Fruit fly (Drosophila melanogaster): ENCODE measurements around the gene CG17568.

CG17568 gene

DNA sequence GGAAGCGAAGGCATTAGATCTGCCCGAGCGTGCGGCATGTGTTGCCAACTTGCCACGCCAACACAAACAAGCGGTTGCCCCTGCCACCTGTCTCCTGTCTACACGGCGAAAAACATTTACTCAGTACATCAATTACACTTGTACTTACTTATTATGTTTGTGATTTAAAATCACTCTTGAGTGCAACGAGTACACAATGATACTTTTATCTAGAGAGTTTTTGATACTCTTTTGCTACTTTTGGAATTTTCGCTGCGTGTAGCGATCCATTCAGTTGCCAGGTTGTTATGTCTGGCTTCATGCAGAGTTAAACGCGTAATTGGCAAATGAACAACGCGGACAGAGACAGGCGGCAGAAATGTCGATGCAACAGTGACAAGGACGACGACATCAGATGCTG lies 12.2 kb upstream of the CG17568 start (continued):
- TF ChIP-seq Scr (GFP tag; IDR thresholded peaks at IDR 0.05; ENCODE audit: partially characterized antibody) (no peak), CG13296 (GFP tag; optimal IDR thresholded peaks at IDR 0.05) (no peak), HHEX (GFP tag; optimal IDR thresholded peaks at IDR 0.05) (no peak), cad (GFP tag; optimal IDR thresholded peaks at IDR 0.05) (no peak), Lim3 (GFP tag; IDR thresholded peaks at IDR 0.05) (no peak), al (GFP tag; IDR thresholded peaks at IDR 0.05) (no peak), CG7357 (GFP tag; IDR thresholded peaks at IDR 0.05) (no peak), CG18476 (GFP tag; optimal IDR thresholded peaks at IDR 0.05) (no peak), CG11560 (tag; IDR thresholded peaks at IDR 0.05) (no peak), Asciz (GFP tag; optimal IDR thresholded peaks at IDR 0.05) (no peak), B-H2 (GFP tag; optimal IDR thresholded peaks at IDR 0.05) (no peak), CG17385 (GFP tag; optimal IDR thresholded peaks at IDR 0.05) (no peak), CTCF (GFP tag; optimal IDR thresholded peaks at IDR 0.05) (no peak), CG15514 (GFP tag; optimal IDR thresholded peaks at IDR 0.05) (no peak), chm (GFP tag; IDR thresholded peaks at IDR 0.05) (0 out of 2 replicates have a peak, but pooled peaks have one; percentile 19), ind (GFP tag; optimal IDR thresholded peaks at IDR 0.05) (peak; percentile 17), Nf-YB (GFP tag; optimal IDR thresholded peaks at IDR 0.05) (no peak), chn (GFP tag; optimal IDR thresholded peaks at IDR 0.05) (no peak), ERR (GFP tag; optimal IDR thresholded peaks at IDR 0.05) (no peak), CG17186 (GFP tag; optimal IDR thresholded peaks at IDR 0.05) (no peak), CG3838 (GFP tag; optimal IDR thresholded peaks at IDR 0.05) (no peak), Fer1 (GFP tag; optimal IDR thresholded peaks at IDR 0.05) (no peak), slp2 (GFP tag; optimal IDR thresholded peaks at IDR 0.05) (no peak), stc (GFP tag; IDR thresholded peaks at IDR 0.05) (no peak), vvl (GFP tag; IDR thresholded peaks at IDR 0.05) (peak; percentile 41; the same call in 1 of the 2 replicates), CG6813 (GFP tag; optimal IDR thresholded peaks at IDR 0.05) (no peak), Oli (tag; optimal IDR thresholded peaks at IDR 0.05) (no peak), TFAM (GFP tag; optimal IDR thresholded peaks at IDR 0.05) (no peak), Blimp-1 (GFP tag; optimal IDR thresholded peaks at IDR 0.05) (peak; percentile 28), CG15073 (GFP tag; optimal IDR thresholded peaks at IDR 0.05) (no peak), onecut (GFP tag; IDR thresholded peaks at IDR 0.05) (no peak), Dref (GFP tag; IDR thresholded peaks at IDR 0.05) (no peak), Six4 (GFP tag; optimal IDR thresholded peaks at IDR 0.05) (peak; percentile 11), hkb (optimal IDR thresholded peaks at IDR 0.05) (no peak), hkb (GFP tag; IDR thresholded peaks at IDR 0.05) (0 out of 2 replicates have a peak, but pooled peaks have one; percentile 27), fd3F (GFP tag; optimal IDR thresholded peaks at IDR 0.05) (no peak), zen (tag; optimal IDR thresholded peaks at IDR 0.05) (peak; percentile 33), CG31365 (tag; optimal IDR thresholded peaks at IDR 0.05) (no peak), Hmr (GFP tag; optimal IDR thresholded peaks at IDR 0.05) (no peak), ken (GFP tag; IDR thresholded peaks at IDR 0.05) (no peak), Mrtf (GFP tag; IDR thresholded peaks at IDR 0.05) (no peak), CG30403 (GFP tag; optimal IDR thresholded peaks at IDR 0.05) (peak; percentile 1), ttk (GFP tag; IDR thresholded peaks at IDR 0.05) (no peak), CG2889 (GFP tag; IDR thresholded peaks at IDR 0.05) (no peak), Bdp1 (GFP tag; optimal IDR thresholded peaks at IDR 0.05) (no peak), CG31388 (GFP tag; optimal IDR thresholded peaks at IDR 0.05) (no peak), CG16813 (GFP tag; IDR thresholded peaks at IDR 0.05; ENCODE audit: partially characterized antibody) (no peak), p53 (GFP tag; optimal IDR thresholded peaks at IDR 0.05) (no peak), CG14667 (GFP tag; IDR thresholded peaks at IDR 0.05) (no peak), CG10147 (GFP tag; optimal IDR thresholded peaks at IDR 0.05) (no peak), CG17612 (GFP tag; IDR thresholded peaks at IDR 0.05) (no peak), MTF-1 (GFP tag; optimal IDR thresholded peaks at IDR 0.05; ENCODE audit: borderline replicate concordance) (no peak), CG32767 (GFP tag; IDR thresholded peaks at IDR 0.05) (no peak)
